Worm (Caenorhabditis elegans) whole organism, L4 larva: ENCODE results near the gene C06C3.10.

Source experiments
- D1046.2 ChIP-seq: fragments of 200-800 bp; sonication (Bioruptor generic); IDR thresholded peaks from 2 replicates; pipeline ENCODE4 v1.3.6; 2022; ENCODE audit warnings: missing genetic modification characterization, missing compliant biosample characterization
- F26F4.8 ChIP-seq: fragments of 200-800 bp; sonication (Bioruptor generic); conservative IDR thresholded peaks from 2 replicates; pipeline ENCODE4 v1.3.6; 2022; ENCODE audit warnings: missing genetic modification characterization, missing compliant biosample characterization
- F37D6.2 ChIP-seq: sonication (generic microtip); optimal IDR thresholded peaks from 2 replicates; lab custom pipeline; 2016; ENCODE audit warnings: mild to moderate bottlenecking, missing genetic modification characterization, missing compliant biosample characterization
- F44E2.7 ChIP-seq: fragments of 200-800 bp; sonication (Bioruptor generic); IDR thresholded peaks from 2 replicates; pipeline ENCODE4 v2.1.2; 2022; ENCODE audit warnings: missing genetic modification characterization, missing compliant biosample characterization
- Y48G9A.11 ChIP-seq: fragments of 200-800 bp; sonication (Bioruptor generic); IDR thresholded peaks from 2 replicates; pipeline ENCODE4 v1.3.6; 2022; ENCODE audit warnings: missing genetic modification reagents, missing genetic modification characterization, missing compliant biosample characterization
- Y75B8A.6 ChIP-seq: fragments of 200-800 bp; sonication (Bioruptor generic); IDR thresholded peaks from 2 replicates; pipeline ENCODE4 v1.3.6; 2022; ENCODE audit warnings: missing genetic modification reagents, missing genetic modification characterization, missing compliant biosample characterization
- ZK546.5 ChIP-seq, 2 experiments: sonication (generic microtip); optimal IDR thresholded peaks; 2 replicates each; lab custom pipeline; 2017; ENCODE audit warnings: missing biosample characterization in 2 of 2, missing genetic modification characterization in 2 of 2
- aha-1 ChIP-seq: fragments of 150-350 bp; peaks from one replicate; lab custom pipeline; 2014; ENCODE audit warnings: missing biosample characterization, missing genetic modification characterization
- ama-1 ChIP-seq: fragments of 150-350 bp; optimal IDR thresholded peaks from 2 replicates; lab custom pipeline; 2014; ENCODE audit warnings: inconsistent platforms, mixed read lengths
- attf-4 ChIP-seq: sonication (generic microtip); optimal IDR thresholded peaks from 3 replicates; lab custom pipeline; 2017; ENCODE audit warnings: missing biosample characterization, missing genetic modification characterization
- ceh-44 ChIP-seq: fragments of 200-800 bp; sonication (Bioruptor generic); IDR thresholded peaks from 2 replicates; pipeline ENCODE4 v1.3.6; 2022; ENCODE audit warnings: missing genetic modification reagents, missing genetic modification characterization, missing compliant biosample characterization
- daf-19 ChIP-seq: fragments of 200-800 bp; sonication (Bioruptor generic); conservative IDR thresholded peaks from 2 replicates; pipeline ENCODE4 v1.3.6; 2022; ENCODE audit warnings: missing genetic modification characterization, missing compliant biosample characterization
- dmd-6 ChIP-seq: fragments of 200-800 bp; sonication (Bioruptor generic); IDR thresholded peaks from 2 replicates; pipeline ENCODE4 v1.3.6; 2022; ENCODE audit warnings: missing genetic modification reagents, missing genetic modification characterization, missing compliant biosample characterization
- dve-1 ChIP-seq: sonication (generic microtip); optimal IDR thresholded peaks from 2 replicates; lab custom pipeline; 2017; ENCODE audit warnings: antibody characterized with exemption, mild to moderate bottlenecking, missing genetic modification characterization, missing compliant biosample characterization; ENCODE audit not compliant: insufficient read depth
- fos-1 ChIP-seq: fragments of 150-350 bp; optimal IDR thresholded peaks from 2 replicates; lab custom pipeline; 2014; ENCODE audit warnings: missing biosample characterization, missing genetic modification characterization
- hif-1 ChIP-seq, 2 experiments: sonication (generic microtip); optimal IDR thresholded peaks; 2 replicates each; lab custom pipeline; 2016 to 2017; ENCODE audit warnings: missing compliant biosample characterization in 2 of 2, missing genetic modification characterization in 2 of 2, missing genetic modification reagents in 2 of 2, missing genotype in 2 of 2, mild to moderate bottlenecking in 1 of 2
- hlh-11 ChIP-seq: fragments of 200-800 bp; sonication (Bioruptor generic); optimal IDR thresholded peaks from 2 replicates; lab custom pipeline; 2018; ENCODE audit warnings: mild to moderate bottlenecking, missing genetic modification characterization, missing compliant biosample characterization
- hlh-30 ChIP-seq: sonication (generic microtip); optimal IDR thresholded peaks from 2 replicates; lab custom pipeline; 2017; ENCODE audit warnings: antibody characterized with exemption, mild to moderate bottlenecking, missing genetic modification characterization, missing compliant biosample characterization; ENCODE audit not compliant: insufficient read depth
- hmg-1.1 ChIP-seq: fragments of 200-800 bp; sonication (Bioruptor generic); IDR thresholded peaks from 2 replicates; pipeline ENCODE4 v1.3.6; 2022; ENCODE audit warnings: missing genetic modification reagents, missing genetic modification characterization, missing compliant biosample characterization
- lin-38 ChIP-seq: fragments of 200-800 bp; sonication (Bioruptor generic); IDR thresholded peaks from 2 replicates; pipeline ENCODE4 v1.3.6; 2022; ENCODE audit warnings: missing genetic modification reagents, missing genetic modification characterization, missing compliant biosample characterization
- lir-3 ChIP-seq: sonication (generic microtip); optimal IDR thresholded peaks from 2 replicates; lab custom pipeline; 2016; ENCODE audit warnings: mild to moderate bottlenecking, missing genetic modification characterization, missing compliant biosample characterization
- lsy-2 ChIP-seq, 2 experiments: fragments of 150-350 bp in 1 of 2; sonication (generic microtip) in 1 of 2; optimal IDR thresholded peaks; 2 replicates each; lab custom pipeline; 2014 to 2017; ENCODE audit warnings: missing biosample characterization in 2 of 2, missing genetic modification characterization in 2 of 2
- mes-2 ChIP-seq: sonication (generic microtip); optimal IDR thresholded peaks from 2 replicates; lab custom pipeline; 2016; ENCODE audit warnings: missing genotype, mild to moderate bottlenecking, missing genetic modification characterization, missing compliant biosample characterization; ENCODE audit not compliant: poor library complexity, severe bottlenecking
- mxl-3 ChIP-seq: fragments of 200-800 bp; sonication (Bioruptor generic); optimal IDR thresholded peaks from 2 replicates; lab custom pipeline; 2018; ENCODE audit warnings: mild to moderate bottlenecking, missing genetic modification characterization, missing compliant biosample characterization
- nhr-102 ChIP-seq: sonication (generic microtip); optimal IDR thresholded peaks from 2 replicates; lab custom pipeline; 2016; ENCODE audit warnings: mild to moderate bottlenecking, missing genetic modification characterization, moderate library complexity, missing compliant biosample characterization
- nhr-11 ChIP-seq: fragments of 150-350 bp; optimal IDR thresholded peaks from 2 replicates; lab custom pipeline; 2014; ENCODE audit warnings: missing biosample characterization, missing genetic modification characterization
- nhr-28 ChIP-seq: fragments of 150-350 bp; optimal IDR thresholded peaks from 2 replicates; lab custom pipeline; 2014; ENCODE audit warnings: missing biosample characterization, missing genetic modification characterization
- nhr-48 ChIP-seq: sonication (generic microtip); optimal IDR thresholded peaks from 2 replicates; lab custom pipeline; 2016; ENCODE audit warnings: mild to moderate bottlenecking, missing genetic modification characterization, missing compliant biosample characterization
- nhr-6 ChIP-seq: fragments of 150-350 bp; optimal IDR thresholded peaks from 2 replicates; lab custom pipeline; 2014; ENCODE audit warnings: missing biosample characterization, missing genetic modification characterization
- nhr-76 ChIP-seq: fragments of 150-350 bp; optimal IDR thresholded peaks from 2 replicates; lab custom pipeline; 2014; ENCODE audit warnings: missing biosample characterization, missing genetic modification characterization
- nhr-77 ChIP-seq: fragments of 150-350 bp; optimal IDR thresholded peaks from 2 replicates; lab custom pipeline; 2014; ENCODE audit warnings: missing biosample characterization, missing genetic modification characterization
- php-3 ChIP-seq: fragments of 200-800 bp; sonication (Bioruptor generic); IDR thresholded peaks from 2 replicates; pipeline ENCODE4 v1.3.6; 2022; ENCODE audit warnings: missing genetic modification reagents, missing genetic modification characterization, missing compliant biosample characterization
- pqm-1 ChIP-seq: sonication (generic microtip); optimal IDR thresholded peaks from 2 replicates; lab custom pipeline; 2017; ENCODE audit warnings: missing biosample characterization, missing genetic modification characterization
- saeg-2 ChIP-seq: fragments of 200-800 bp; sonication (Bioruptor generic); IDR thresholded peaks from 2 replicates; pipeline ENCODE4 v1.3.6; 2022; ENCODE audit warnings: missing genetic modification reagents, missing genetic modification characterization, missing compliant biosample characterization
- sdz-12 ChIP-seq: fragments of 200-800 bp; sonication (Bioruptor generic); optimal IDR thresholded peaks from 2 replicates; lab custom pipeline; 2018; ENCODE audit warnings: mild to moderate bottlenecking, missing genetic modification characterization, missing compliant biosample characterization
- set-16 ChIP-seq: fragments of 200-800 bp; sonication (Bioruptor generic); IDR thresholded peaks from 2 replicates; pipeline ENCODE4 v1.3.6; 2022; ENCODE audit warnings: missing genetic modification reagents, missing genetic modification characterization, missing compliant biosample characterization
- snpc-4 ChIP-seq: fragments of 150-350 bp; optimal IDR thresholded peaks from 2 replicates; lab custom pipeline; 2014; ENCODE audit warnings: missing biosample characterization, missing genetic modification characterization
- tra-1 ChIP-seq: fragments of 200-800 bp; sonication (Bioruptor generic); IDR thresholded peaks from 2 replicates; pipeline ENCODE4 v1.3.6; 2022; ENCODE audit warnings: missing genetic modification reagents, missing genetic modification characterization, missing compliant biosample characterization
- unc-130 ChIP-seq: sonication (generic microtip); optimal IDR thresholded peaks from 2 replicates; lab custom pipeline; 2016; ENCODE audit warnings: missing genetic modification reagents, missing genetic modification characterization, missing compliant biosample characterization
- unc-39 ChIP-seq: sonication (generic microtip); optimal IDR thresholded peaks from 2 replicates; lab custom pipeline; 2017; ENCODE audit warnings: missing biosample characterization, missing genetic modification characterization
- unc-62 ChIP-seq, 3 experiments: fragments of 150-350 bp in 1 of 3; sonication (generic microtip); optimal IDR thresholded peaks in 2 of 3; peaks in 1 of 3; 1 replicate in 1 of 3; 2 replicates in 2 of 3; lab custom pipeline; 2014 to 2017; ENCODE audit warnings: missing biosample characterization in 3 of 3, missing genetic modification characterization in 3 of 3, missing genetic modification reagents in 3 of 3, missing genotype in 1 of 3
- zfp-2 ChIP-seq: sonication (generic microtip); optimal IDR thresholded peaks from 2 replicates; lab custom pipeline; 2016; ENCODE audit warnings: mild to moderate bottlenecking, missing genetic modification characterization, missing compliant biosample characterization
- zfp-3 ChIP-seq: fragments of 200-800 bp; sonication (Bioruptor generic); conservative IDR thresholded peaks from 2 replicates; pipeline ENCODE4 v1.3.6; 2022; ENCODE audit warnings: missing genetic modification reagents, missing genetic modification characterization, missing compliant biosample characterization
- zip-2 ChIP-seq: fragments of 150-350 bp; optimal IDR thresholded peaks from 2 replicates; lab custom pipeline; 2014; ENCODE audit warnings: missing biosample characterization, missing genetic modification characterization
- ztf-11 ChIP-seq: fragments of 150-350 bp; optimal IDR thresholded peaks from 2 replicates; lab custom pipeline; 2014; ENCODE audit warnings: missing biosample characterization, missing genetic modification characterization
- ztf-7 ChIP-seq: fragments of 150-350 bp; optimal IDR thresholded peaks from 2 replicates; lab custom pipeline; 2014; ENCODE audit warnings: missing biosample characterization, missing genetic modification characterization

C06C3.10 gene

ce11 chrII:9416381-9417276, 39.6 kb upstream of the C06C3.10 start, which contains the start of the genes gss-1 and chch-3 (continued):
- TF ChIP-seq nhr-102 (tag; lab: Kevin White, UChicago) (peak; percentile 35), nhr-77 (tag; lab: Kevin White, UChicago) (peak; percentile 64), fos-1 (tag; lab: Kevin White, UChicago) (no peak), hlh-30 (tag; lab: Kevin White, UChicago) (peak; percentile 53), hlh-11 (peak; percentile 55), F44E2.7 (GFP tag; lab: Robert Waterston, UW) (no peak), dve-1 (tag; lab: Kevin White, UChicago) (peak; percentile 69), tra-1 (no peak), nhr-6 (tag; lab: Kevin White, UChicago) (peak; percentile 35), set-16 (GFP tag; lab: Robert Waterston, UW) (no peak), daf-19 (no peak), unc-62 (GFP tag; optimal IDR thresholded peaks at IDR 0.05 in 1 of 2; lab: Kevin White, UChicago) (peak in 1 of 2 experiments; percentile 81), unc-62 (tag; optimal IDR thresholded peaks at IDR 0.05; lab: Kevin White, UChicago) (no peak), unc-130 (no peak)

- TF ChIP-seq mxl-3 (GFP tag; lab: Kevin White, UChicago) = no peak
- TF ChIP-seq ama-1 (lab: Kevin White, UChicago) = no peak
- TF ChIP-seq saeg-2 = no peak
- TF ChIP-seq unc-39 (tag; lab: Kevin White, UChicago) = no peak
- TF ChIP-seq ztf-7 (tag; lab: Kevin White, UChicago) = no peak
- TF ChIP-seq snpc-4 (tag; lab: Kevin White, UChicago) = no peak
- no peak for TF ChIP-seq ceh-44 (GFP tag; lab: Robert Waterston, UW)
- TF ChIP-seq zfp-2 = no peak
- no peak for TF ChIP-seq aha-1 (tag; lab: Kevin White, UChicago)
- TF ChIP-seq php-3 (GFP tag; lab: Robert Waterston, UW) = no peak
- no peak for TF ChIP-seq mes-2
- TF ChIP-seq nhr-102 (tag; lab: Kevin White, UChicago) = no peak
- no peak for TF ChIP-seq nhr-48 (tag; lab: Kevin White, UChicago)
- peak; percentile 27 for TF ChIP-seq nhr-28 (tag; lab: Kevin White, UChicago)
- no peak for TF ChIP-seq zfp-3 (GFP tag; lab: Robert Waterston, UW)
- no peak for TF ChIP-seq lir-3 (tag; lab: Kevin White, UChicago)
- peak; percentile 75 for TF ChIP-seq pqm-1 (tag; lab: Kevin White, UChicago)
- peak; percentile 29; the same call in 1 of the 2 replicates for TF ChIP-seq dmd-6 (GFP tag; lab: Robert Waterston, UW)
- no peak for TF ChIP-seq sdz-12 (GFP tag; lab: Kevin White, UChicago)
- no peak for TF ChIP-seq hmg-1.1 (GFP tag; lab: Robert Waterston, UW)
- TF ChIP-seq Y48G9A.11 (GFP tag; lab: Robert Waterston, UW) = no peak
- TF ChIP-seq F37D6.2 = no peak
- TF ChIP-seq D1046.2 = no peak
- peak in 1 of 2 experiments; percentile 58 for TF ChIP-seq unc-62 (GFP tag; optimal IDR thresholded peaks at IDR 0.05 in 1 of 2; lab: Kevin White, UChicago)
- no peak for TF ChIP-seq unc-62 (tag; optimal IDR thresholded peaks at IDR 0.05; lab: Kevin White, UChicago)
- no peak for TF ChIP-seq Y75B8A.6 (GFP tag; lab: Robert Waterston, UW)
- TF ChIP-seq hif-1 (tag; optimal IDR thresholded peaks at IDR 0.05; lab: Kevin White, UChicago) = no peak
- no peak for TF ChIP-seq ZK546.5 (tag; optimal IDR thresholded peaks at IDR 0.05; lab: Kevin White, UChicago)
- TF ChIP-seq zip-2 (tag; lab: Kevin White, UChicago) = no peak
- no peak for TF ChIP-seq nhr-11 (tag; lab: Kevin White, UChicago)
- TF ChIP-seq nhr-76 (tag; lab: Kevin White, UChicago) = no peak
- TF ChIP-seq lsy-2 (tag; optimal IDR thresholded peaks at IDR 0.05; lab: Kevin White, UChicago) = no peak
- TF ChIP-seq hlh-11 = peak; percentile 23
- no peak for TF ChIP-seq attf-4
- TF ChIP-seq F26F4.8 (GFP tag; lab: Robert Waterston, UW) = no peak
- no peak for TF ChIP-seq fos-1 (tag; lab: Kevin White, UChicago)
- no peak for TF ChIP-seq hlh-30 (tag; lab: Kevin White, UChicago)
- TF ChIP-seq ztf-11 = no peak
- TF ChIP-seq tra-1 = no peak
- no peak for TF ChIP-seq lin-38 (GFP tag; lab: Robert Waterston, UW)
- TF ChIP-seq dve-1 (tag; lab: Kevin White, UChicago) = no peak
Measured at ce11 chrII:9412086-9412608, 35.1 kb upstream of the C06C3.10 start, which contains the start of gene arrd-3. Gene arrd-3, plus strand, starts transcription at chrII:9412558.
